Worm (Caenorhabditis elegans): ENCODE results near the gene C05C8.8.

ce11 chrV:7298463-7298862 lies 43.5 kb upstream of the C05C8.8 start, which contains the start of gene F07G11.3:
- no peak for TF ChIP-seq unc-130 (GFP tag; optimal IDR thresholded peaks at IDR 0.05)
- no peak for TF ChIP-seq T26A5.8 (tag; optimal IDR thresholded peaks at IDR 0.05)
- no peak for TF ChIP-seq him-1 (tag; optimal IDR thresholded peaks at IDR 0.05)
- TF ChIP-seq unc-62 (GFP tag; optimal IDR thresholded peaks at IDR 0.05): no peak
- no peak for TF ChIP-seq athp-1 (tag; optimal IDR thresholded peaks at IDR 0.05)
- TF ChIP-seq T07F8.4 (tag; optimal IDR thresholded peaks at IDR 0.05): no peak
- TF ChIP-seq ztf-25 (GFP tag; IDR thresholded peaks at IDR 0.05): no peak
- TF ChIP-seq let-607 (tag; optimal IDR thresholded peaks at IDR 0.05): no peak
- no peak for TF ChIP-seq lin-26 (GFP tag; IDR thresholded peaks at IDR 0.05)
- no peak for TF ChIP-seq F52B5.7 (tag; optimal IDR thresholded peaks at IDR 0.05)
- TF ChIP-seq B0035.1 (tag; optimal IDR thresholded peaks at IDR 0.05): no peak
- TF ChIP-seq ceh-91 (GFP tag; IDR thresholded peaks at IDR 0.05): no peak

Measured in whole organism, young adult.